Fruit fly (Drosophila melanogaster): ENCODE results near the gene CG13004.

CG13004 gene

DNA sequence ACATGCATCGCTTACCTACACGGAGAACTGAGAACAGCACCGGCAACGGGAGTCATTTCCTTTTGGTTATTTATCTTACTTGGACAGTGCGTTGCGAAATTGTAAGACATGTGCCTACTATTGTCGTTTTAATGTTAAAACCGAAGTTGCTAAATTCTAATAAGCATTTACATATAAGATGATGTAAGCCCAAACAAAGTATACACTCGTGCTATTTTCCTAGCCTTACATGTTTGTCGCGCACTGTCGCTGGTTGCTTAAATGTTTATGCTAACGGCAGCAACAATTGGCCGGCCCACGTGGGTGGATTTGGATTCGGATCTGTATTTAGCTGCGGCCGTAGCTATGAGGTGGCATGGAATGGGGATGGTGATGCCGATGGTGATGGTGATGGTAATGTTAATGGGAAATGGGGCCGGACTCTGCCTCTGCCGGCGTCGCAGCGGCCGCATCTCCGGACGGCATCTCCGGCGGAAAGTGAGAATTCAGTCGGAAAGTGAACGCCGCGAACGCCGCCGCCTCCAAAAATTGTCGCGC lies 24.0 kb downstream of the CG13004 start, which contains the start of gene CG4829 (continued):
- TF ChIP-seq CG7271 (tag; optimal IDR thresholded peaks at IDR 0.05) = peak; percentile 20
- peak; percentile 77 for TF ChIP-seq Rx (GFP tag; IDR thresholded peaks at IDR 0.05)
- no peak for TF ChIP-seq unc-4 (GFP tag; IDR thresholded peaks at IDR 0.05; ENCODE audit: partially characterized antibody)
- TF ChIP-seq CG10321 (GFP tag; IDR thresholded peaks at IDR 0.05) = peak; percentile 15; the same call in 1 of the 2 replicates
- peak; percentile 76 for TF ChIP-seq CG6854 (GFP tag; optimal IDR thresholded peaks at IDR 0.05)
- TF ChIP-seq CG13287 (GFP tag; IDR thresholded peaks at IDR 0.05; ENCODE audit: partially characterized antibody) = no peak
- TF ChIP-seq kay (GFP tag; optimal IDR thresholded peaks at IDR 0.05) = peak; percentile 74
- no peak for TF ChIP-seq Opbp (GFP tag; IDR thresholded peaks at IDR 0.05; ENCODE audit: partially characterized antibody)
- peak; percentile 83 for TF ChIP-seq Awh (GFP tag; IDR thresholded peaks at IDR 0.05)
- peak; percentile 80 for TF ChIP-seq Nf-YC (tag; optimal IDR thresholded peaks at IDR 0.05)
- peak; percentile 77 for TF ChIP-seq Atf-2 (GFP tag; optimal IDR thresholded peaks at IDR 0.05)
- TF ChIP-seq ems (GFP tag; optimal IDR thresholded peaks at IDR 0.05) = peak; percentile 82
- TF ChIP-seq Lhr (GFP tag; optimal IDR thresholded peaks at IDR 0.05) = peak; percentile 44
- peak; percentile 97 for TF ChIP-seq Ets65A (GFP tag)
- peak; percentile 59 for TF ChIP-seq CG1024 (GFP tag; IDR thresholded peaks at IDR 0.05)
- TF ChIP-seq CG1529 (GFP tag; optimal IDR thresholded peaks at IDR 0.05) = peak; percentile 69
- peak; percentile 72 for TF ChIP-seq twi (tag; optimal IDR thresholded peaks at IDR 0.05)
- TF ChIP-seq BtbVII (GFP tag; optimal IDR thresholded peaks at IDR 0.05) = peak; percentile 79
- no peak for TF ChIP-seq CG42726 (GFP tag; IDR thresholded peaks at IDR 0.05; ENCODE audit: partially characterized antibody)
- TF ChIP-seq CG14441 (GFP tag; IDR thresholded peaks at IDR 0.05) = peak; percentile 91
- TF ChIP-seq Hr39 (optimal IDR thresholded peaks at IDR 0.05) = no peak
- TF ChIP-seq lov (optimal IDR thresholded peaks at IDR 0.05) = no peak
- TF ChIP-seq lov (GFP tag; IDR thresholded peaks at IDR 0.05) = peak; percentile 83; the same call in 2 of the 3 replicates
- TF ChIP-seq HLH54F (GFP tag; optimal IDR thresholded peaks at IDR 0.05) = peak; percentile 81
- TF ChIP-seq lola (GFP tag; optimal IDR thresholded peaks at IDR 0.05) = peak in 1 of 3 experiments; percentile 66
- peak; percentile 58 for TF ChIP-seq CG34376 (GFP tag; optimal IDR thresholded peaks at IDR 0.05)
- peak; percentile 80 for TF ChIP-seq CG10267 (tag; optimal IDR thresholded peaks at IDR 0.05)
- peak; percentile 77 for TF ChIP-seq CG9727 (GFP tag; optimal IDR thresholded peaks at IDR 0.05)
- peak; percentile 77 for TF ChIP-seq gsb (GFP tag; IDR thresholded peaks at IDR 0.05)
- TF ChIP-seq CG17829 (tag; optimal IDR thresholded peaks at IDR 0.05) = peak; percentile 86
- peak; percentile 84 for TF ChIP-seq ara (GFP tag; IDR thresholded peaks at IDR 0.05)
- peak; percentile 88 for TF ChIP-seq tin (GFP tag; optimal IDR thresholded peaks at IDR 0.05)
- TF ChIP-seq Asciz (GFP tag; optimal IDR thresholded peaks at IDR 0.05) = peak; percentile 79
- no peak for TF ChIP-seq cg (GFP tag; optimal IDR thresholded peaks at IDR 0.05)
- peak; percentile 86 for TF ChIP-seq otp (GFP tag; IDR thresholded peaks at IDR 0.05)
- peak; percentile 88 for TF ChIP-seq org-1 (GFP tag; optimal IDR thresholded peaks at IDR 0.05)
- peak; percentile 72; the same call in 1 of the 2 replicates for TF ChIP-seq NFAT (GFP tag; IDR thresholded peaks at IDR 0.05)
- peak; percentile 85 for TF ChIP-seq oc (tag; optimal IDR thresholded peaks at IDR 0.05)
- peak; percentile 69 for TF ChIP-seq Abd-B (GFP tag; optimal IDR thresholded peaks at IDR 0.05)
- peak; percentile 83 for TF ChIP-seq Sox100B (GFP tag; optimal IDR thresholded peaks at IDR 0.05)
- peak; percentile 87 for TF ChIP-seq grau (tag; optimal IDR thresholded peaks at IDR 0.05)
- peak; percentile 44 for TF ChIP-seq CG31388 (GFP tag; optimal IDR thresholded peaks at IDR 0.05)
- TF ChIP-seq CG1832 (GFP tag; optimal IDR thresholded peaks at IDR 0.05) = no peak
- TF ChIP-seq bsh (GFP tag; optimal IDR thresholded peaks at IDR 0.05) = peak in 1 of 2 experiments; percentile 92
- peak; percentile 66 for TF ChIP-seq sd (tag; optimal IDR thresholded peaks at IDR 0.05)
- peak; percentile 67 for TF ChIP-seq fu2 (GFP tag; optimal IDR thresholded peaks at IDR 0.05)
- peak; percentile 76; the same call in 2 of the 3 replicates for TF ChIP-seq CG2889 (GFP tag; IDR thresholded peaks at IDR 0.05)
- no peak for TF ChIP-seq CG14860 (GFP tag; IDR thresholded peaks at IDR 0.05; ENCODE audit: partially characterized antibody)
- TF ChIP-seq schlank (tag; optimal IDR thresholded peaks at IDR 0.05) = peak; percentile 74
- peak; percentile 87; the same call in 1 of the 2 replicates for TF ChIP-seq chm (GFP tag; IDR thresholded peaks at IDR 0.05)

Measured in whole organism, embryonic.